Fruit fly (Drosophila melanogaster) Kc167 (cell line): Measurements from ENCODE around the gene CG34117.

Source experiments
- Sin3A ChIP-seq: fragments of >200 bp; optimal IDR thresholded peaks from 2 replicates; lab custom pipeline; 2018; ENCODE audit warnings: missing external identifiers
- insv ChIP-seq: fragments of >200 bp; optimal IDR thresholded peaks from 3 replicates; lab custom pipeline; 2018; ENCODE audit warnings: missing external identifiers
- psq ChIP-seq: fragments of >200 bp; optimal IDR thresholded peaks from 2 replicates; lab custom pipeline; 2017; ENCODE audit warnings: missing external identifiers
- ttk ChIP-seq: sonication (Bioruptor generic); optimal IDR thresholded peaks from 2 replicates; lab custom pipeline; 2017; ENCODE audit warnings: missing external identifiers

- TF ChIP-seq ttk (lab: Kevin White, UChicago): no peak
- TF ChIP-seq psq (lab: Kevin White, UChicago): no peak
- TF ChIP-seq Sin3A (lab: Kevin White, UChicago): no peak
- no peak for TF ChIP-seq insv (lab: Kevin White, UChicago)
Measured at dm6 chr3R:9365893-9366500, 33.9 kb downstream of the CG34117 start.
